Worm (Caenorhabditis elegans) whole organism, L1 larva: ENCODE results near the gene C07E3.3.

Experiments
- C04F5.9 ChIP-seq: sonication (generic microtip); optimal IDR thresholded peaks from 2 replicates; lab custom pipeline; 2016; ENCODE audit warnings: missing genetic modification characterization, missing compliant biosample characterization
- C16A3.4 ChIP-seq: fragments of 150-350 bp; optimal IDR thresholded peaks from 2 replicates; lab custom pipeline; 2014; ENCODE audit warnings: missing biosample characterization, missing genetic modification characterization
- F16B12.6 ChIP-seq: fragments of 150-350 bp; optimal IDR thresholded peaks from 2 replicates; lab custom pipeline; 2014; ENCODE audit warnings: missing biosample characterization, missing genetic modification characterization
- Y116A8C.19 ChIP-seq: sonication (generic microtip); optimal IDR thresholded peaks from 2 replicates; lab custom pipeline; 2016; ENCODE audit warnings: missing compliant biosample characterization, missing genetic modification characterization, borderline replicate concordance
- aha-1 ChIP-seq: fragments of 150-350 bp; optimal IDR thresholded peaks from 2 replicates; lab custom pipeline; 2014; ENCODE audit warnings: missing biosample characterization, missing genetic modification characterization
- alr-1 ChIP-seq: fragments of 200-800 bp; sonication (Bioruptor generic); optimal IDR thresholded peaks from 2 replicates; lab custom pipeline; 2018; ENCODE audit warnings: borderline replicate concordance, mild to moderate bottlenecking, missing genetic modification characterization, missing compliant biosample characterization
- blmp-1 ChIP-seq: fragments of 150-350 bp; optimal IDR thresholded peaks from 2 replicates; lab custom pipeline; 2014; ENCODE audit warnings: missing biosample characterization, missing genetic modification characterization
- ceh-63 ChIP-seq: fragments of 200-800 bp; sonication (Bioruptor generic); optimal IDR thresholded peaks from 2 replicates; lab custom pipeline; 2018; ENCODE audit warnings: mild to moderate bottlenecking, missing genetic modification characterization, missing compliant biosample characterization
- ceh-82 ChIP-seq, 3 experiments: fragments of 150-350 bp in 1 of 3; sonication (generic microtip) in 2 of 3; optimal IDR thresholded peaks; 2 replicates each; lab custom pipeline; 2014 to 2017; ENCODE audit warnings: missing biosample characterization in 3 of 3, missing genetic modification characterization in 3 of 3
- ceh-88 ChIP-seq: fragments of 200-800 bp; sonication (Bioruptor generic); IDR thresholded peaks from 2 replicates; pipeline ENCODE4 v1.3.6; 2022; ENCODE audit warnings: missing genetic modification characterization, missing compliant biosample characterization
- ceh-90 ChIP-seq: sonication (generic microtip); optimal IDR thresholded peaks from 2 replicates; lab custom pipeline; 2016; ENCODE audit warnings: missing genetic modification characterization, missing compliant biosample characterization
- dsc-1 ChIP-seq: sonication (generic microtip); optimal IDR thresholded peaks from 2 replicates; lab custom pipeline; 2016; ENCODE audit warnings: mild to moderate bottlenecking, missing genetic modification characterization, missing compliant biosample characterization
- efl-3 ChIP-seq: fragments of 200-800 bp; sonication (Bioruptor generic); optimal IDR thresholded peaks from 2 replicates; lab custom pipeline; 2018; ENCODE audit warnings: mild to moderate bottlenecking, missing genetic modification characterization, missing compliant biosample characterization
- egl-13 ChIP-seq: sonication (generic microtip); optimal IDR thresholded peaks from 2 replicates; lab custom pipeline; 2016; ENCODE audit warnings: missing genotype, missing genetic modification reagents, missing genetic modification characterization, missing compliant biosample characterization
- egl-27 ChIP-seq, 2 experiments: fragments of 150-350 bp in 1 of 2; sonication (generic microtip); optimal IDR thresholded peaks; 3 replicates each; lab custom pipeline; 2017 to 2018; ENCODE audit warnings: missing biosample characterization in 2 of 2, missing genetic modification characterization in 2 of 2, missing genetic modification reagents in 2 of 2
- elt-2 ChIP-seq: sonication (generic microtip); optimal IDR thresholded peaks from 2 replicates; lab custom pipeline; 2016; ENCODE audit warnings: missing genetic modification characterization, mild to moderate bottlenecking, inconsistent platforms, missing compliant biosample characterization, missing genetic modification reagents
- ets-5 ChIP-seq: fragments of 200-800 bp; sonication (Bioruptor generic); IDR thresholded peaks from 2 replicates; pipeline ENCODE4 v1.3.6; 2022; ENCODE audit warnings: missing genetic modification characterization, missing compliant biosample characterization
- fkh-10 ChIP-seq: sonication (generic microtip); optimal IDR thresholded peaks from 2 replicates; lab custom pipeline; 2017; ENCODE audit warnings: missing biosample characterization, missing genetic modification reagents, missing genetic modification characterization
- fos-1 ChIP-seq: fragments of 150-350 bp; optimal IDR thresholded peaks from 2 replicates; lab custom pipeline; 2014; ENCODE audit warnings: missing biosample characterization, missing genetic modification characterization
- grh-1 ChIP-seq: fragments of 200-800 bp; sonication (Bioruptor generic); IDR thresholded peaks from 2 replicates; pipeline ENCODE4 v1.3.6; 2022; ENCODE audit warnings: missing genetic modification reagents, missing genetic modification characterization, missing compliant biosample characterization
- hlh-4 ChIP-seq: sonication (generic microtip); optimal IDR thresholded peaks from 2 replicates; lab custom pipeline; 2016; ENCODE audit warnings: mild to moderate bottlenecking, missing genetic modification characterization, missing compliant biosample characterization
- irx-1 ChIP-seq: sonication (generic microtip); optimal IDR thresholded peaks from 2 replicates; lab custom pipeline; 2016; ENCODE audit warnings: missing genetic modification characterization, missing compliant biosample characterization
- isw-1 ChIP-seq: fragments of 200-800 bp; sonication (Bioruptor generic); IDR thresholded peaks from 2 replicates; pipeline ENCODE4 v1.3.6; 2022; ENCODE audit warnings: missing genetic modification characterization, missing compliant biosample characterization
- lin-13 ChIP-seq: fragments of 150-350 bp; optimal IDR thresholded peaks from 2 replicates; lab custom pipeline; 2014; ENCODE audit warnings: missing biosample characterization, missing genetic modification reagents, missing genetic modification characterization
- lin-14 ChIP-seq: fragments of 200-800 bp; sonication (Bioruptor generic); optimal IDR thresholded peaks from 2 replicates; lab custom pipeline; 2018; ENCODE audit warnings: mild to moderate bottlenecking, missing genetic modification characterization, moderate library complexity, missing compliant biosample characterization
- lir-3 ChIP-seq: sonication (generic microtip); optimal IDR thresholded peaks from 2 replicates; lab custom pipeline; 2016; ENCODE audit warnings: mild to moderate bottlenecking, missing genetic modification characterization, moderate library complexity, missing compliant biosample characterization; ENCODE audit not compliant: poor library complexity
- mab-9 ChIP-seq: fragments of 200-800 bp; sonication (Bioruptor generic); IDR thresholded peaks from 2 replicates; pipeline ENCODE4 v1.3.6; 2022; ENCODE audit warnings: missing genetic modification reagents, missing genetic modification characterization, missing compliant biosample characterization
- mdl-1 ChIP-seq, 2 experiments: fragments of 150-350 bp; optimal IDR thresholded peaks; 2 replicates each; lab custom pipeline; 2014 to 2017; ENCODE audit warnings: missing biosample characterization in 2 of 2, missing genetic modification characterization in 2 of 2, inconsistent platforms in 1 of 2
- nhr-12 ChIP-seq: sonication (generic microtip); optimal IDR thresholded peaks from 2 replicates; lab custom pipeline; 2017; ENCODE audit warnings: missing biosample characterization, missing genetic modification characterization
- nhr-19 ChIP-seq: fragments of 200-800 bp; sonication (Bioruptor generic); conservative IDR thresholded peaks from 2 replicates; pipeline ENCODE4 v1.3.6; 2022; ENCODE audit warnings: missing genetic modification characterization, missing compliant biosample characterization
- nhr-20 ChIP-seq: sonication (generic microtip); optimal IDR thresholded peaks from 2 replicates; lab custom pipeline; 2016; ENCODE audit warnings: mild to moderate bottlenecking, missing genetic modification characterization, missing compliant biosample characterization
- nhr-47 ChIP-seq: sonication (generic microtip); optimal IDR thresholded peaks from 2 replicates; lab custom pipeline; 2016; ENCODE audit warnings: mild to moderate bottlenecking, missing genetic modification characterization, moderate library complexity, missing compliant biosample characterization
- nhr-71 ChIP-seq: sonication (generic microtip); optimal IDR thresholded peaks from 2 replicates; lab custom pipeline; 2016; ENCODE audit warnings: mild to moderate bottlenecking, missing genetic modification characterization, moderate library complexity, missing compliant biosample characterization
- nhr-76 ChIP-seq: sonication (generic microtip); optimal IDR thresholded peaks from 2 replicates; lab custom pipeline; 2017; ENCODE audit warnings: missing biosample characterization, missing genetic modification characterization
- nhr-77 ChIP-seq: fragments of 150-350 bp; optimal IDR thresholded peaks from 2 replicates; lab custom pipeline; 2014; ENCODE audit warnings: missing biosample characterization, missing genetic modification characterization
- nhr-84 ChIP-seq: sonication (generic microtip); optimal IDR thresholded peaks from 2 replicates; lab custom pipeline; 2017; ENCODE audit warnings: missing biosample characterization, missing genetic modification characterization
- nhr-85 ChIP-seq: sonication (generic microtip); peaks from one replicate; lab custom pipeline; 2016; ENCODE audit warnings: missing genetic modification characterization, inconsistent platforms, missing compliant biosample characterization
- pag-3 ChIP-seq: sonication (generic microtip); optimal IDR thresholded peaks from 2 replicates; lab custom pipeline; 2017; ENCODE audit warnings: missing genetic modification characterization, mild to moderate bottlenecking, missing compliant biosample characterization, antibody characterized with exemption, borderline replicate concordance; ENCODE audit not compliant: insufficient read depth
- pax-3 ChIP-seq: fragments of 200-800 bp; sonication (Bioruptor generic); optimal IDR thresholded peaks from 2 replicates; lab custom pipeline; 2018; ENCODE audit warnings: mild to moderate bottlenecking, missing genetic modification characterization, moderate library complexity, missing compliant biosample characterization
- snpc-4 ChIP-seq: fragments of 150-350 bp; optimal IDR thresholded peaks from 2 replicates; lab custom pipeline; 2014; ENCODE audit warnings: missing biosample characterization, missing genetic modification characterization
- sup-37 ChIP-seq: fragments of 200-800 bp; sonication (Bioruptor generic); optimal IDR thresholded peaks from 2 replicates; lab custom pipeline; 2018; ENCODE audit warnings: mild to moderate bottlenecking, missing genetic modification characterization, missing compliant biosample characterization
- tbx-2 ChIP-seq: sonication (generic microtip); optimal IDR thresholded peaks from 2 replicates; lab custom pipeline; 2016; ENCODE audit warnings: missing genetic modification characterization, missing compliant biosample characterization
- tlp-1 ChIP-seq: fragments of 150-350 bp; optimal IDR thresholded peaks from 2 replicates; lab custom pipeline; 2014; ENCODE audit warnings: missing biosample characterization, missing genetic modification characterization
- unc-130 ChIP-seq: fragments of 150-350 bp; optimal IDR thresholded peaks from 2 replicates; lab custom pipeline; 2017; ENCODE audit warnings: missing biosample characterization, missing genetic modification characterization, inconsistent platforms
- unc-62 ChIP-seq: fragments of 150-350 bp; optimal IDR thresholded peaks from 2 replicates; lab custom pipeline; 2014; ENCODE audit warnings: missing biosample characterization, missing genetic modification reagents, missing genetic modification characterization
- unc-86 ChIP-seq: sonication (generic microtip); optimal IDR thresholded peaks from 2 replicates; lab custom pipeline; 2016; ENCODE audit warnings: missing genetic modification characterization, missing compliant biosample characterization
- vab-15 ChIP-seq: sonication (generic microtip); optimal IDR thresholded peaks from 2 replicates; lab custom pipeline; 2017; ENCODE audit warnings: missing genotype, mild to moderate bottlenecking, missing genetic modification characterization, missing compliant biosample characterization
- xbp-1 ChIP-seq: sonication (generic microtip); optimal IDR thresholded peaks from 2 replicates; lab custom pipeline; 2016; ENCODE audit warnings: missing genetic modification characterization, missing compliant biosample characterization
- zip-4 ChIP-seq: fragments of 200-800 bp; sonication (Bioruptor generic); optimal IDR thresholded peaks from 2 replicates; lab custom pipeline; 2018; ENCODE audit warnings: mild to moderate bottlenecking, missing genetic modification characterization, moderate library complexity, missing compliant biosample characterization
- ztf-11 ChIP-seq, 2 experiments: sonication (generic microtip); optimal IDR thresholded peaks; 2 replicates each; lab custom pipeline; 2016 to 2017; ENCODE audit warnings: missing genetic modification characterization in 2 of 2, missing biosample characterization in 1 of 2, missing compliant biosample characterization in 1 of 2
- ztf-4 ChIP-seq: fragments of 150-350 bp; optimal IDR thresholded peaks from 2 replicates; lab custom pipeline; 2014; ENCODE audit warnings: missing biosample characterization, missing genetic modification characterization

The C07E3.3 gene

ce11 chrII:10388041-10388706 is 30.9 kb upstream of the C07E3.3 start:
- TF ChIP-seq hlh-4 (tag; lab: Kevin White, UChicago), result no peak
- peak; percentile 81 for TF ChIP-seq nhr-20 (tag; lab: Kevin White, UChicago)
- TF ChIP-seq blmp-1 (tag; lab: Kevin White, UChicago), result peak; percentile 56
- peak; percentile 65 for TF ChIP-seq lir-3 (tag; lab: Kevin White, UChicago)
- TF ChIP-seq unc-130, result peak; percentile 46
- TF ChIP-seq egl-13 (tag; lab: Kevin White, UChicago), result peak; percentile 55
- peak; percentile 47 for TF ChIP-seq lin-13
- peak; percentile 66 for TF ChIP-seq C16A3.4 (tag; lab: Kevin White, UChicago)
- TF ChIP-seq nhr-85 (tag; lab: Kevin White, UChicago), result peak; percentile 93
- TF ChIP-seq aha-1 (tag; lab: Kevin White, UChicago), result no peak
- TF ChIP-seq grh-1 (GFP tag; lab: Robert Waterston, UW), result peak; percentile 57; the same call in 1 of the 2 replicates
- TF ChIP-seq mab-9 (GFP tag; lab: Robert Waterston, UW), result peak; percentile 51; the same call in 1 of the 2 replicates
- no peak for TF ChIP-seq pag-3
- TF ChIP-seq Y116A8C.19 (tag; lab: Kevin White, UChicago), result no peak
- TF ChIP-seq nhr-12 (tag; lab: Kevin White, UChicago), result no peak
- peak; percentile 2 for TF ChIP-seq C04F5.9 (tag; lab: Kevin White, UChicago)
- TF ChIP-seq fkh-10 (GFP tag; lab: Kevin White, UChicago), result no peak
- TF ChIP-seq fos-1, result no peak
- TF ChIP-seq elt-2 (tag; lab: Kevin White, UChicago), result peak; percentile 9
- peak; percentile 52 for TF ChIP-seq isw-1 (GFP tag; lab: Robert Waterston, UW)
- no peak for TF ChIP-seq F16B12.6 (tag; lab: Kevin White, UChicago)
- TF ChIP-seq ceh-63 (GFP tag; lab: Kevin White, UChicago), result no peak
- TF ChIP-seq alr-1 (tag; lab: Kevin White, UChicago), result no peak
- no peak for TF ChIP-seq egl-27 (tag; optimal IDR thresholded peaks at IDR 0.05; lab: Kevin White, UChicago)
- TF ChIP-seq mdl-1 (tag; optimal IDR thresholded peaks at IDR 0.05; lab: Kevin White, UChicago), result peak in 1 of 2 experiments; percentile 44
- no peak for TF ChIP-seq nhr-84
- TF ChIP-seq zip-4 (GFP tag; lab: Kevin White, UChicago), result peak; percentile 19
- TF ChIP-seq tbx-2 (tag; lab: Kevin White, UChicago), result peak; percentile 69
- TF ChIP-seq unc-62, result no peak
- TF ChIP-seq tlp-1 (tag; lab: Kevin White, UChicago), result no peak
- TF ChIP-seq nhr-19 (GFP tag; lab: Robert Waterston, UW), result peak; percentile 82
- TF ChIP-seq dsc-1 (tag; lab: Kevin White, UChicago), result peak; percentile 73
- peak; percentile 38 for TF ChIP-seq snpc-4
- no peak for TF ChIP-seq ztf-4
- TF ChIP-seq xbp-1 (tag; lab: Kevin White, UChicago), result peak; percentile 73
- TF ChIP-seq ztf-11 (tag; optimal IDR thresholded peaks at IDR 0.05; lab: Kevin White, UChicago), result peak in 1 of 2 experiments; percentile 42
- TF ChIP-seq pax-3, result peak; percentile 54
- TF ChIP-seq ceh-88 (GFP tag; lab: Robert Waterston, UW), result 0 out of 2 replicates have a peak, but pooled peaks have one; percentile 20
- TF ChIP-seq efl-3 (GFP tag; lab: Kevin White, UChicago), result no peak
- TF ChIP-seq unc-86 (tag; lab: Kevin White, UChicago), result peak; percentile 66
- peak; percentile 37 for TF ChIP-seq nhr-77 (tag; lab: Kevin White, UChicago)
- TF ChIP-seq sup-37 (GFP tag; lab: Kevin White, UChicago), result peak; percentile 13
- TF ChIP-seq nhr-71, result peak; percentile 86
- TF ChIP-seq irx-1 (tag; lab: Kevin White, UChicago), result peak; percentile 49
- TF ChIP-seq vab-15 (tag; lab: Kevin White, UChicago), result no peak
- peak; percentile 80 for TF ChIP-seq nhr-47 (tag; lab: Kevin White, UChicago)
- no peak for TF ChIP-seq ets-5 (GFP tag; lab: Robert Waterston, UW)
- peak; percentile 70 to 76 (median 73) for TF ChIP-seq ceh-82 (tag; optimal IDR thresholded peaks at IDR 0.05; lab: Kevin White, UChicago)
- no peak for TF ChIP-seq ceh-90 (tag; lab: Kevin White, UChicago)
- TF ChIP-seq nhr-76 (tag; lab: Kevin White, UChicago), result no peak
- TF ChIP-seq lin-14 (GFP tag; lab: Kevin White, UChicago), result peak; percentile 85
